Fruit fly (Drosophila melanogaster): ENCODE measurements around the gene eIF4H1.

The eIF4H1 gene

dm6 chrX:16421899-16422412 lies 26.5 kb upstream of the eIF4H1 start, which contains the start of gene AnxB11 (continued):
- TF ChIP-seq lmd (GFP tag; IDR thresholded peaks at IDR 0.05) (no peak), CG11560 (tag; IDR thresholded peaks at IDR 0.05) (peak; percentile 98), CG5245 (GFP tag; optimal IDR thresholded peaks at IDR 0.05) (no peak), Jarid2 (GFP tag; optimal IDR thresholded peaks at IDR 0.05) (peak; percentile 74), grn (GFP tag; optimal IDR thresholded peaks at IDR 0.05) (no peak), CG7839 (tag; optimal IDR thresholded peaks at IDR 0.05) (no peak), CG8944 (GFP tag; optimal IDR thresholded peaks at IDR 0.05) (no peak), E2f2 (GFP tag; IDR thresholded peaks at IDR 0.05) (no peak; the same call in 1 of the 2 replicates), CG6791 (GFP tag; IDR thresholded peaks at IDR 0.05; ENCODE audit: partially characterized antibody) (peak; percentile 76), Mes4 (GFP tag; optimal IDR thresholded peaks at IDR 0.05) (no peak), Opbp (GFP tag; IDR thresholded peaks at IDR 0.05; ENCODE audit: partially characterized antibody) (peak; percentile 74; the same call in 2 of the 3 replicates), CG3065 (GFP tag; optimal IDR thresholded peaks at IDR 0.05) (no peak), mld (GFP tag; IDR thresholded peaks at IDR 0.05; ENCODE audit: partially characterized antibody) (peak; percentile 66; the same call in 2 of the 3 replicates), CG11504 (tag; optimal IDR thresholded peaks at IDR 0.05) (no peak), CG14860 (GFP tag; IDR thresholded peaks at IDR 0.05; ENCODE audit: partially characterized antibody) (peak; percentile 50), ham (GFP tag; IDR thresholded peaks at IDR 0.05) (no peak), CG12236 (GFP tag; optimal IDR thresholded peaks at IDR 0.05) (no peak), CG14441 (GFP tag; IDR thresholded peaks at IDR 0.05) (no peak), cato (GFP tag; optimal IDR thresholded peaks at IDR 0.05; ENCODE audit: borderline replicate concordance) (no peak), CG13287 (GFP tag; IDR thresholded peaks at IDR 0.05; ENCODE audit: partially characterized antibody) (no peak; the same call in 1 of the 2 replicates), CkIIα-i1 (GFP tag; IDR thresholded peaks at IDR 0.05) (no peak), CG33557 (GFP tag; optimal IDR thresholded peaks at IDR 0.05) (no peak), unpg (GFP tag; optimal IDR thresholded peaks at IDR 0.05) (no peak), tap (tag; optimal IDR thresholded peaks at IDR 0.05) (no peak), ERR (GFP tag; optimal IDR thresholded peaks at IDR 0.05) (no peak), Dad (GFP tag; optimal IDR thresholded peaks at IDR 0.05) (no peak), BEAF-32 (GFP tag; optimal IDR thresholded peaks at IDR 0.05) (no peak), eyg (GFP tag; optimal IDR thresholded peaks at IDR 0.05) (no peak), ato (GFP tag; IDR thresholded peaks at IDR 0.05; ENCODE audit: partially characterized antibody) (peak; percentile 76)

- TF ChIP-seq CG4707 (GFP tag; optimal IDR thresholded peaks at IDR 0.05): peak; percentile 1
- TF ChIP-seq gcm2 (GFP tag; optimal IDR thresholded peaks at IDR 0.05): no peak
- peak; percentile 58 for TF ChIP-seq row (GFP tag; IDR thresholded peaks at IDR 0.05)
- peak; percentile 81 for TF ChIP-seq rib (GFP tag; IDR thresholded peaks at IDR 0.05)
- TF ChIP-seq unc-4 (GFP tag; IDR thresholded peaks at IDR 0.05; ENCODE audit: partially characterized antibody): peak; percentile 71
- TF ChIP-seq Nf-YA (GFP tag; IDR thresholded peaks at IDR 0.05): no peak
- TF ChIP-seq shn (GFP tag; optimal IDR thresholded peaks at IDR 0.05): peak; percentile 34
- TF ChIP-seq CG17186 (GFP tag; optimal IDR thresholded peaks at IDR 0.05): peak; percentile 56
- peak; percentile 64 for TF ChIP-seq Lhr (GFP tag; optimal IDR thresholded peaks at IDR 0.05)
- no peak for TF ChIP-seq gsb-n (tag; optimal IDR thresholded peaks at IDR 0.05)
- peak; percentile 49; the same call in 1 of the 3 replicates for TF ChIP-seq zfh1 (GFP tag; IDR thresholded peaks at IDR 0.05)
- peak; percentile 73 for TF ChIP-seq Dref (GFP tag; IDR thresholded peaks at IDR 0.05)
- TF ChIP-seq gcm (GFP tag; optimal IDR thresholded peaks at IDR 0.05): no peak
- peak; percentile 66 for TF ChIP-seq CG6854 (GFP tag; optimal IDR thresholded peaks at IDR 0.05)
- peak; percentile 58 for TF ChIP-seq caup (GFP tag; optimal IDR thresholded peaks at IDR 0.05; ENCODE audit: severe bottlenecking)
- TF ChIP-seq Bdp1 (GFP tag; optimal IDR thresholded peaks at IDR 0.05): no peak
- no peak for TF ChIP-seq CG9215 (GFP tag; IDR thresholded peaks at IDR 0.05)
- TF ChIP-seq Meics (GFP tag; optimal IDR thresholded peaks at IDR 0.05): peak; percentile 23
- no peak for TF ChIP-seq Poxn (GFP tag; IDR thresholded peaks at IDR 0.05)
- no peak for TF ChIP-seq nerfin-1 (tag; optimal IDR thresholded peaks at IDR 0.05)
- TF ChIP-seq pzg (GFP tag; optimal IDR thresholded peaks at IDR 0.05): peak; percentile 92
Observed at dm6 chrX:16422466-16423124, 25.9 kb upstream of the eIF4H1 start, which contains the start of gene hang. hang (plus strand) TSS chrX:16422831.
